Fruit fly (Drosophila melanogaster): ENCODE data around the gene Hers.
A peak's percentile ranks its signal among the peaks of the same experiment; 100 is the strongest.

Hers gene

dm6 chrX:19851095-19851988 is 14.6 kb upstream of the Hers start:
- peak; percentile 31 for TF ChIP-seq CG17801 (GFP tag; optimal IDR thresholded peaks at IDR 0.05; ENCODE audit: partially characterized antibody)

- TF ChIP-seq CG17801 (GFP tag; optimal IDR thresholded peaks at IDR 0.05; ENCODE audit: partially characterized antibody): peak; percentile 35
These were observed 14.0 kb upstream of the Hers start, which contains the start of the genes pico and Nup205 for dm6 chrX:19851989-19852307. Gene pico, minus strand, starts transcription at chrX:19852059. Gene Nup205, plus strand, starts transcription at chrX:19852214.

dm6 chrX:19859331-19859730 is 6.6 kb upstream of the Hers start:
- TF ChIP-seq CG17801 (GFP tag; optimal IDR thresholded peaks at IDR 0.05; ENCODE audit: partially characterized antibody): no peak

dm6 chrX:19865389-19866144 is 379 bp upstream of the Hers start, which contains the start of gene THADA:
Gene THADA, minus strand, starts transcription at chrX:19865524.
- TF ChIP-seq CG17801 (GFP tag; optimal IDR thresholded peaks at IDR 0.05; ENCODE audit: partially characterized antibody): peak; percentile 30

- no peak for TF ChIP-seq CG17801 (GFP tag; optimal IDR thresholded peaks at IDR 0.05; ENCODE audit: partially characterized antibody)
These were observed 1.1 kb downstream of the Hers start for dm6 chrX:19867007-19867406.

dm6 chrX:19875059-19875458 is 9.1 kb downstream of the Hers start:
- no peak for TF ChIP-seq CG17801 (GFP tag; optimal IDR thresholded peaks at IDR 0.05; ENCODE audit: partially characterized antibody)

- no peak for TF ChIP-seq CG17801 (GFP tag; optimal IDR thresholded peaks at IDR 0.05; ENCODE audit: partially characterized antibody)
These were observed 9.7 kb downstream of the Hers start for dm6 chrX:19875629-19876028.

- no peak for TF ChIP-seq CG17801 (GFP tag; optimal IDR thresholded peaks at IDR 0.05; ENCODE audit: partially characterized antibody)
These were observed 11.0 kb downstream of the Hers start for dm6 chrX:19876836-19877468.

- peak; percentile 10 for TF ChIP-seq CG17801 (GFP tag; optimal IDR thresholded peaks at IDR 0.05; ENCODE audit: partially characterized antibody)
These were observed 12.6 kb downstream of the Hers start for dm6 chrX:19878342-19879204.

dm6 chrX:19884204-19884603 is 18.3 kb downstream of the Hers start:
- no peak for TF ChIP-seq CG17801 (GFP tag; optimal IDR thresholded peaks at IDR 0.05; ENCODE audit: partially characterized antibody)

dm6 chrX:19886515-19886914 is 20.6 kb downstream of the Hers start:
- no peak for TF ChIP-seq CG17801 (GFP tag; optimal IDR thresholded peaks at IDR 0.05; ENCODE audit: partially characterized antibody)

- TF ChIP-seq CG17801 (GFP tag; optimal IDR thresholded peaks at IDR 0.05; ENCODE audit: partially characterized antibody): peak; percentile 60
These were observed 21.3 kb downstream of the Hers start for dm6 chrX:19886936-19887934.

dm6 chrX:19889128-19889756 is 23.3 kb downstream of the Hers start:
- no peak for TF ChIP-seq CG17801 (GFP tag; optimal IDR thresholded peaks at IDR 0.05; ENCODE audit: partially characterized antibody)

Measured in ovary, adult (tissue).